Worm (Caenorhabditis elegans) whole organism, mixed stage, embryonic: Measurements from ENCODE around the gene F47B10.8.

Source experiments
- ces-1 ChIP-seq: fragments of 150-350 bp; optimal IDR thresholded peaks from 2 replicates; lab custom pipeline; 2014; ENCODE audit warnings: missing biosample characterization, missing genetic modification reagents, missing genetic modification characterization
- elt-3 ChIP-seq: fragments of 150-350 bp; optimal IDR thresholded peaks from 2 replicates; lab custom pipeline; 2014; ENCODE audit warnings: missing biosample characterization, missing genetic modification characterization
- lin-13 ChIP-seq: fragments of 150-350 bp; optimal IDR thresholded peaks from 2 replicates; lab custom pipeline; 2014; ENCODE audit warnings: missing biosample characterization, missing genetic modification characterization
- mls-2 ChIP-seq: sonication (generic microtip); optimal IDR thresholded peaks from 2 replicates; lab custom pipeline; 2016; ENCODE audit warnings: mild to moderate bottlenecking, missing genetic modification characterization, moderate library complexity, missing compliant biosample characterization
- nhr-237 ChIP-seq: fragments of 150-350 bp; optimal IDR thresholded peaks from 2 replicates; lab custom pipeline; 2014; ENCODE audit warnings: missing biosample characterization, missing genetic modification characterization
- nhr-76 ChIP-seq: sonication (generic microtip); optimal IDR thresholded peaks from 2 replicates; lab custom pipeline; 2017; ENCODE audit warnings: missing biosample characterization, missing genetic modification characterization
- pha-4 ChIP-seq: fragments of 150-350 bp; optimal IDR thresholded peaks from 2 replicates; lab custom pipeline; 2018; ENCODE audit warnings: missing biosample characterization, missing genetic modification reagents, missing genetic modification characterization
- snpc-4 ChIP-seq: fragments of 150-350 bp; optimal IDR thresholded peaks from 2 replicates; lab custom pipeline; 2014; ENCODE audit warnings: missing biosample characterization, missing genetic modification characterization
- sptf-1 ChIP-seq: sonication (generic microtip); optimal IDR thresholded peaks from 2 replicates; lab custom pipeline; 2017; ENCODE audit warnings: mild to moderate bottlenecking, missing genetic modification characterization, moderate library complexity, missing compliant biosample characterization
- unc-120 ChIP-seq: sonication (generic microtip); optimal IDR thresholded peaks from 2 replicates; lab custom pipeline; 2017; ENCODE audit warnings: missing genetic modification characterization, missing compliant biosample characterization; ENCODE audit not compliant: poor library complexity, severe bottlenecking
- unc-62 ChIP-seq: fragments of 150-350 bp; optimal IDR thresholded peaks from 2 replicates; lab custom pipeline; 2014; ENCODE audit warnings: missing biosample characterization, missing genetic modification reagents, missing genetic modification characterization
- ztf-11 ChIP-seq: fragments of 150-350 bp; optimal IDR thresholded peaks from 2 replicates; lab custom pipeline; 2014; ENCODE audit warnings: missing biosample characterization, missing genetic modification characterization

DNA sequence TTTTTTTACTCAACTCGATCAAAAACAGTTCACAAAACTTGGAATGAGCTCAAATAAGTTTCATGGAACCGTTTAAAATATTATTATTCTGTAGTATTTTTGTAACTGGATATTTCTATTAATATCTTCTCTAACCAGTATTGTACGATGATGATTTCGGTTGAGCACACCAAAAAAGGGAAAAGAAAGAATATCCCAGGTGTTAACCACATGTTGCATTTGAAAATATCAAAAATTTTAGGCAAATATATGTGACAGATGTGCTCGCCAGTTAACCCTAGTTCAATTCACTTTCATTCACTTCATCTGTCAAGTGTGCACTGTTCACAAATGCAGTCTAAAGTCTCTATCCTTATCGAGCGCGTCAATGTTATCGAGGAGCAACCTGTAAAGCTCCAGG lies 19.7 kb downstream of the F47B10.8 start, which contains the start of gene F47B10.4:
- TF ChIP-seq mls-2 (tag; lab: Kevin White, UChicago) (no peak), unc-62 (no peak), sptf-1 (tag; lab: Kevin White, UChicago) (no peak), elt-3 (tag; lab: Kevin White, UChicago) (no peak), lin-13 (no peak), nhr-76 (tag; lab: Kevin White, UChicago) (no peak), snpc-4 (tag; lab: Kevin White, UChicago) (no peak), unc-120 (tag; lab: Kevin White, UChicago) (no peak), ces-1 (GFP tag; lab: Kevin White, UChicago) (no peak), ztf-11 (no peak), nhr-237 (no peak), pha-4 (tag; lab: Kevin White, UChicago) (no peak)
